Worm (Caenorhabditis elegans): Measurements from ENCODE around the gene C08B6.18.

DNA sequence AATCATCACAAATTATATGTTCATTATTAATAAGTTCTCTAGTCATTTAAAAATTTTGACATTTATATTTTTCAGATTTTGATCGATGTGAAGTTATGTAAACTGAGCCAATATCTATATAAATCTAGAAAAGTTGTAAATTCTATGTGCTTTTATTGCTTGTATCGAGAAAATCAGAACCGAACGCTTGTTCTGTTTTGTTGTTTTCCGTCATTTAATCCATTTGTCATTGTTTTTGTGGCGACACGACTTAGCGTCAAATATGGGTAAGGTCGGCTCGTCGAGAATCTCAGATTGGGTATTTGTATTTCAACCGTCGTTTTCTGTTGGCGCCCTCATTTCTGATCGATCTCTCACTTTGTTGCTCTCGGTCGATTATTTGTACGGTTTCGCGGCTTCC lies 19.6 kb downstream of the C08B6.18 start, which contains the start of gene cht-5:
- no peak for TF ChIP-seq nhr-28 (tag; optimal IDR thresholded peaks at IDR 0.05)
- TF ChIP-seq blmp-1 (tag; optimal IDR thresholded peaks at IDR 0.05) = no peak
- TF ChIP-seq unc-62 (GFP tag; optimal IDR thresholded peaks at IDR 0.05) = no peak
- TF ChIP-seq elt-1 (tag; optimal IDR thresholded peaks at IDR 0.05; ENCODE audit: borderline replicate concordance, insufficient read depth) = no peak
- TF ChIP-seq lin-13 (tag; optimal IDR thresholded peaks at IDR 0.05) = no peak
- TF ChIP-seq sptf-1 (tag; optimal IDR thresholded peaks at IDR 0.05) = no peak
- no peak for TF ChIP-seq ztf-11 (tag; optimal IDR thresholded peaks at IDR 0.05)
- no peak for TF ChIP-seq snpc-4 (tag; optimal IDR thresholded peaks at IDR 0.05)
- TF ChIP-seq ham-2 (GFP tag; optimal IDR thresholded peaks at IDR 0.05) = no peak
- TF ChIP-seq nhr-12 (tag; optimal IDR thresholded peaks at IDR 0.05) = no peak
